Fruit fly (Drosophila melanogaster): ENCODE data around the gene RunxB.

Gene RunxB

dm6 chrX:20524754-20525236 is 13.5 kb upstream of the RunxB start, which contains the start of gene Tak1:
Gene Tak1 (minus strand): TSS chrX:20524928.
- no peak for TF ChIP-seq CG6163 (GFP tag; IDR thresholded peaks at IDR 0.05)
- TF ChIP-seq Sox15 (GFP tag; optimal IDR thresholded peaks at IDR 0.05): peak; percentile 4
- no peak for TF ChIP-seq fd85E (GFP tag; optimal IDR thresholded peaks at IDR 0.05)
- TF ChIP-seq salr (GFP tag; optimal IDR thresholded peaks at IDR 0.05): peak in 1 of 2 experiments; percentile 29
- TF ChIP-seq Sox14 (GFP tag; optimal IDR thresholded peaks at IDR 0.05): peak; percentile 49
- TF ChIP-seq CG10631 (GFP tag; optimal IDR thresholded peaks at IDR 0.05): peak; percentile 4
- no peak for TF ChIP-seq Eip93F (GFP tag; optimal IDR thresholded peaks at IDR 0.05)
- TF ChIP-seq pdm3 (GFP tag; optimal IDR thresholded peaks at IDR 0.05): peak; percentile 28
- no peak for TF ChIP-seq CG6792 (GFP tag; optimal IDR thresholded peaks at IDR 0.05)
- no peak for TF ChIP-seq achi (GFP tag; optimal IDR thresholded peaks at IDR 0.05)
- peak; percentile 59 for TF ChIP-seq lz (GFP tag; optimal IDR thresholded peaks at IDR 0.05)
- TF ChIP-seq CG3919 (GFP tag; optimal IDR thresholded peaks at IDR 0.05): peak; percentile 27
- no peak for TF ChIP-seq dsx (GFP tag; optimal IDR thresholded peaks at IDR 0.05; ENCODE audit: poor library complexity, severe bottlenecking)
- peak; percentile 44 for TF ChIP-seq Eip78C (GFP tag)
- TF ChIP-seq Ets96B (tag; optimal IDR thresholded peaks at IDR 0.05): no peak
- peak; percentile 63 for TF ChIP-seq cyc (GFP tag; optimal IDR thresholded peaks at IDR 0.05)
- TF ChIP-seq CG16779 (tag; optimal IDR thresholded peaks at IDR 0.05): no peak
- peak; percentile 36 for TF ChIP-seq CG7368 (GFP tag; optimal IDR thresholded peaks at IDR 0.05)
- peak; percentile 15 for TF ChIP-seq svp (GFP tag)
- peak; percentile 46 for TF ChIP-seq Met (GFP tag; optimal IDR thresholded peaks at IDR 0.05)
- peak; percentile 44 for TF ChIP-seq topi (GFP tag; optimal IDR thresholded peaks at IDR 0.05)
- TF ChIP-seq ss (GFP tag; optimal IDR thresholded peaks at IDR 0.05): no peak
- no peak for TF ChIP-seq CG32006 (GFP tag; optimal IDR thresholded peaks at IDR 0.05)
- TF ChIP-seq CG6808 (GFP tag; optimal IDR thresholded peaks at IDR 0.05): no peak
- TF ChIP-seq net (GFP tag; optimal IDR thresholded peaks at IDR 0.05): no peak
- no peak for TF ChIP-seq Sox102F (GFP tag; optimal IDR thresholded peaks at IDR 0.05)
- TF ChIP-seq Hr4 (GFP tag; optimal IDR thresholded peaks at IDR 0.05): no peak
- no peak for TF ChIP-seq Hr38 (GFP tag; optimal IDR thresholded peaks at IDR 0.05)
- TF ChIP-seq fkh (GFP tag; optimal IDR thresholded peaks at IDR 0.05): no peak
- no peak for TF ChIP-seq Smox (GFP tag; optimal IDR thresholded peaks at IDR 0.05)
- peak; percentile 66 for TF ChIP-seq Hr39 (GFP tag; optimal IDR thresholded peaks at IDR 0.05)
- TF ChIP-seq CG3032 (tag; optimal IDR thresholded peaks at IDR 0.05): peak; percentile 15
- no peak for TF ChIP-seq CG6854 (GFP tag; optimal IDR thresholded peaks at IDR 0.05)
- TF ChIP-seq CG31627 (GFP tag; optimal IDR thresholded peaks at IDR 0.05): peak; percentile 65
- no peak for TF ChIP-seq CG11762 (GFP tag; optimal IDR thresholded peaks at IDR 0.05; ENCODE audit: insufficient read depth)
- peak; percentile 16 for TF ChIP-seq CG8319 (GFP tag; optimal IDR thresholded peaks at IDR 0.05)
- TF ChIP-seq acj6 (GFP tag; optimal IDR thresholded peaks at IDR 0.05): peak; percentile 39
- TF ChIP-seq esn (GFP tag; optimal IDR thresholded peaks at IDR 0.05): peak; percentile 54
- TF ChIP-seq CG4318 (GFP tag; optimal IDR thresholded peaks at IDR 0.05): no peak
- TF ChIP-seq OdsH (GFP tag; optimal IDR thresholded peaks at IDR 0.05): peak; percentile 1
- no peak for TF ChIP-seq Lpt (GFP tag; optimal IDR thresholded peaks at IDR 0.05)
- no peak for TF ChIP-seq Gug (GFP tag; IDR thresholded peaks at IDR 0.05)
- no peak for TF ChIP-seq spab (GFP tag; optimal IDR thresholded peaks at IDR 0.05)
- TF ChIP-seq CG34406 (GFP tag; optimal IDR thresholded peaks at IDR 0.05): no peak
- TF ChIP-seq CG11294 (GFP tag; IDR thresholded peaks at IDR 0.05): no peak
- no peak for TF ChIP-seq CG6276 (GFP tag; optimal IDR thresholded peaks at IDR 0.05)
- no peak for TF ChIP-seq eg (GFP tag; IDR thresholded peaks at IDR 0.05)
- no peak for TF ChIP-seq CG10669 (GFP tag; optimal IDR thresholded peaks at IDR 0.05)
- no peak for TF ChIP-seq vri (GFP tag; optimal IDR thresholded peaks at IDR 0.05)
- peak; percentile 9 for TF ChIP-seq CG1621 (tag; optimal IDR thresholded peaks at IDR 0.05)
- TF ChIP-seq Blimp-1 (GFP tag; optimal IDR thresholded peaks at IDR 0.05): no peak
- no peak for TF ChIP-seq dac (GFP tag; optimal IDR thresholded peaks at IDR 0.05)
